Worm (Caenorhabditis elegans) whole organism, L3 larva: ENCODE results near the gene srg-57.

Source experiments
- R02D3.7 ChIP-seq: fragments of 150-350 bp; optimal IDR thresholded peaks from 2 replicates; lab custom pipeline; 2014; ENCODE audit warnings: missing biosample characterization, missing genetic modification characterization
- ZK546.5 ChIP-seq: sonication (generic microtip); optimal IDR thresholded peaks from 2 replicates; lab custom pipeline; 2017; ENCODE audit warnings: missing biosample characterization, missing genetic modification characterization
- ama-1 ChIP-seq: fragments of 150-350 bp; optimal IDR thresholded peaks from 2 replicates; lab custom pipeline; 2018
- ceh-16 ChIP-seq: sonication (generic microtip); optimal IDR thresholded peaks from 2 replicates; lab custom pipeline; 2017; ENCODE audit warnings: missing biosample characterization, missing genetic modification characterization
- ceh-28 ChIP-seq: fragments of 150-350 bp; optimal IDR thresholded peaks from 2 replicates; lab custom pipeline; 2014; ENCODE audit warnings: missing biosample characterization, missing genetic modification reagents, missing genetic modification characterization
- ceh-82 ChIP-seq: fragments of 150-350 bp; optimal IDR thresholded peaks from 2 replicates; lab custom pipeline; 2014; ENCODE audit warnings: missing biosample characterization, missing genetic modification characterization
- ceh-9 ChIP-seq: sonication (generic microtip); optimal IDR thresholded peaks from 2 replicates; lab custom pipeline; 2018; ENCODE audit warnings: missing biosample characterization, missing genetic modification characterization
- daf-12 ChIP-seq: fragments of 150-350 bp; optimal IDR thresholded peaks from 2 replicates; lab custom pipeline; 2014; ENCODE audit warnings: missing biosample characterization, missing genetic modification reagents, missing genetic modification characterization
- elt-1 ChIP-seq: fragments of 150-350 bp; optimal IDR thresholded peaks from 2 replicates; lab custom pipeline; 2014; ENCODE audit warnings: missing biosample characterization, missing genetic modification characterization
- elt-2 ChIP-seq: sonication (generic microtip); optimal IDR thresholded peaks from 2 replicates; lab custom pipeline; 2016; ENCODE audit warnings: missing genetic modification reagents, mild to moderate bottlenecking, missing genetic modification characterization, missing compliant biosample characterization
- elt-3 ChIP-seq, 3 experiments: fragments of 150-350 bp in 1 of 3; sonication (generic microtip) in 2 of 3; optimal IDR thresholded peaks; 2 replicates in 2 of 3; 4 replicates in 1 of 3; lab custom pipeline; 2014 to 2017; ENCODE audit warnings: missing biosample characterization in 3 of 3, missing genetic modification characterization in 3 of 3
- eor-1 ChIP-seq, 2 experiments: fragments of 150-350 bp; optimal IDR thresholded peaks; 2 replicates each; lab custom pipeline; 2014 to 2018; ENCODE audit warnings: missing biosample characterization in 2 of 2, missing genetic modification characterization in 2 of 2
- hmg-11 ChIP-seq: sonication (generic microtip); optimal IDR thresholded peaks from 2 replicates; lab custom pipeline; 2016; ENCODE audit warnings: missing genetic modification characterization, missing compliant biosample characterization
- lin-15B ChIP-seq: fragments of 150-350 bp; optimal IDR thresholded peaks from 2 replicates; lab custom pipeline; 2014; ENCODE audit warnings: missing biosample characterization, missing genetic modification characterization
- lin-39 ChIP-seq: fragments of 150-350 bp; optimal IDR thresholded peaks from 2 replicates; lab custom pipeline; 2018; ENCODE audit warnings: missing biosample characterization, missing genetic modification reagents, missing genetic modification characterization
- lsy-12 ChIP-seq: sonication (generic microtip); optimal IDR thresholded peaks from 2 replicates; lab custom pipeline; 2016; ENCODE audit warnings: mild to moderate bottlenecking, missing genetic modification characterization, missing compliant biosample characterization
- nfya-1 ChIP-seq: sonication (generic microtip); optimal IDR thresholded peaks from 2 replicates; lab custom pipeline; 2017; ENCODE audit warnings: missing genetic modification characterization, mild to moderate bottlenecking, missing compliant biosample characterization, antibody characterized with exemption, moderate library complexity; ENCODE audit not compliant: insufficient read depth
- nhr-11 ChIP-seq: fragments of 150-350 bp; optimal IDR thresholded peaks from 2 replicates; lab custom pipeline; 2014; ENCODE audit warnings: missing biosample characterization, missing genetic modification characterization
- nhr-12 ChIP-seq: fragments of 150-350 bp; optimal IDR thresholded peaks from 2 replicates; lab custom pipeline; 2014; ENCODE audit warnings: missing biosample characterization, missing genetic modification characterization
- nhr-25 ChIP-seq: sonication (generic microtip); optimal IDR thresholded peaks from 2 replicates; lab custom pipeline; 2017; ENCODE audit warnings: missing biosample characterization, missing genetic modification characterization
- nhr-28 ChIP-seq: fragments of 150-350 bp; optimal IDR thresholded peaks from 2 replicates; lab custom pipeline; 2014; ENCODE audit warnings: missing biosample characterization, missing genetic modification characterization
- nhr-43 ChIP-seq: sonication (generic microtip); optimal IDR thresholded peaks from 2 replicates; lab custom pipeline; 2016; ENCODE audit warnings: mild to moderate bottlenecking, missing genetic modification characterization, missing compliant biosample characterization; ENCODE audit not compliant: poor library complexity, severe bottlenecking
- nhr-67 ChIP-seq: fragments of 150-350 bp; optimal IDR thresholded peaks from 2 replicates; lab custom pipeline; 2014; ENCODE audit warnings: missing biosample characterization, missing genetic modification characterization
- nhr-76 ChIP-seq: fragments of 150-350 bp; sonication (generic microtip); optimal IDR thresholded peaks from 5 replicates; lab custom pipeline; 2014; ENCODE audit warnings: missing biosample characterization, missing genetic modification characterization
- nhr-77 ChIP-seq: fragments of 150-350 bp; optimal IDR thresholded peaks from 2 replicates; lab custom pipeline; 2014; ENCODE audit warnings: missing biosample characterization, missing genetic modification characterization
- pqm-1 ChIP-seq: fragments of 150-350 bp; optimal IDR thresholded peaks from 2 replicates; lab custom pipeline; 2017; ENCODE audit warnings: missing biosample characterization, missing genetic modification characterization, inconsistent platforms
- sea-2 ChIP-seq: fragments of 150-350 bp; sonication (generic microtip); optimal IDR thresholded peaks from 4 replicates; lab custom pipeline; 2014; ENCODE audit warnings: missing biosample characterization, missing genetic modification reagents, missing genetic modification characterization
- skn-1 ChIP-seq: fragments of 150-350 bp; optimal IDR thresholded peaks from 2 replicates; lab custom pipeline; 2014; ENCODE audit warnings: missing biosample characterization, missing genetic modification characterization
- snpc-4 ChIP-seq: fragments of 150-350 bp; optimal IDR thresholded peaks from 2 replicates; lab custom pipeline; 2014; ENCODE audit warnings: missing biosample characterization, missing genetic modification characterization
- tbx-2 ChIP-seq: sonication (generic microtip); optimal IDR thresholded peaks from 2 replicates; lab custom pipeline; 2016; ENCODE audit warnings: mild to moderate bottlenecking, missing genetic modification characterization, missing compliant biosample characterization
- unc-62 ChIP-seq: fragments of 150-350 bp; sonication (generic microtip); optimal IDR thresholded peaks from 4 replicates; lab custom pipeline; 2014; ENCODE audit warnings: missing biosample characterization, missing genetic modification reagents, missing genetic modification characterization
- zag-1 ChIP-seq: fragments of 150-350 bp; optimal IDR thresholded peaks from 2 replicates; lab custom pipeline; 2014; ENCODE audit warnings: missing biosample characterization, missing genetic modification characterization
- ztf-4 ChIP-seq: fragments of 150-350 bp; optimal IDR thresholded peaks from 2 replicates; lab custom pipeline; 2014; ENCODE audit warnings: missing biosample characterization, missing genetic modification characterization

srg-57 gene

DNA sequence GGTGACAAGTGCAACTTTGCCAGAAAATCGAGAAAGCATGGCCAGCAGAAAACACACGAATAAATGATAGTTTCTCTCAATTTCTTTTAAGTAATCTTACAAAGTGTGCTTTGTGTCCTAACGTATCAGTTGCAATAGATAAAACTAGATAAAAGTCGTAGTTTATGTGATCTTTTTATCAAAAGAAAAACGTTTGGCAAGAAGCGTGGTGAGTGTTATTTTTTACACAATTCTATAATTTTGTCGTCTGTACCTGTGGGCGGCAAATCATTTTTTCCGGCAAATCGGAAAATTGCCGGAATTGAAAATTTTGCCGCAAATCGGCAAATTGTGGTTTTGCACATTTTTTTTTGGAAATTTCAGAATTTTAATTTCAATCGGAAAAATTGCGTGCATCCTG is 33.2 kb upstream of the srg-57 start, which contains the start of gene R05D8.9:
TSS of gene R05D8.9 (minus strand) at position 101 of the 400 bp plus-strand sequence.
- TF ChIP-seq ZK546.5 (tag; lab: Kevin White, UChicago) (no peak), ceh-9 (tag; lab: Kevin White, UChicago) (no peak), skn-1 (tag; lab: Kevin White, UChicago) (no peak), elt-3 (tag; optimal IDR thresholded peaks at IDR 0.05; lab: Kevin White, UChicago) (no peak)

DNA sequence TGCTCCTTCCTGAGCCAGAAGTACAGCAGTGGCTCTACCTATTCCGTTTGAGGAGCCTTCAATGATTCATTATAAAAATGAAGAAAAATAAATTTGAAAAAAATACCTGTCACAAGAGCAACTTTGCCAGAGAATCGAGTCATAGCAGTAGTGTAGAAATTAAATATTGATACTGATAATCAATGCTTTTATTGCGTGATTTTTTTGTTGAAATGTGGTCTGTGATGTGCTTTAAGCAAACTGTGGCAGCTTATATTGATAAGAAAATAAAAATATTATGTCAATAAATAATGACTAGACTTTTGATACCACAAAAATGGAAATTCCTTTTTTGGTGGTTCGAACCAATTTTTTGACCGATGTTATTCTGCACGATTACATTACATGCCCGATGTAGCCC is 30.8 kb upstream of the srg-57 start, which contains the start of gene dhs-14:
TSS of gene dhs-14 (minus strand) at position 149 of the 400 bp plus-strand sequence.
- TF ChIP-seq pqm-1 (tag; lab: Kevin White, UChicago) (peak; percentile 82), elt-2 (tag; lab: Kevin White, UChicago) (peak; percentile 74), hmg-11 (tag; lab: Kevin White, UChicago) (no peak), nhr-67 (tag; lab: Kevin White, UChicago) (no peak), nhr-76 (no peak), eor-1 (tag; optimal IDR thresholded peaks at IDR 0.05; lab: Kevin White, UChicago) (no peak), ceh-16 (tag; lab: Kevin White, UChicago) (no peak), nhr-11 (tag; lab: Kevin White, UChicago) (no peak), nhr-43 (tag; lab: Kevin White, UChicago) (no peak), nhr-25 (tag; lab: Kevin White, UChicago) (no peak), lsy-12 (no peak), daf-12 (tag; lab: Kevin White, UChicago) (no peak), ama-1 (lab: Kevin White, UChicago) (no peak), nhr-28 (tag; lab: Kevin White, UChicago) (no peak)
- TF ChIP-seq, all 47 proteins: peak for 2

DNA sequence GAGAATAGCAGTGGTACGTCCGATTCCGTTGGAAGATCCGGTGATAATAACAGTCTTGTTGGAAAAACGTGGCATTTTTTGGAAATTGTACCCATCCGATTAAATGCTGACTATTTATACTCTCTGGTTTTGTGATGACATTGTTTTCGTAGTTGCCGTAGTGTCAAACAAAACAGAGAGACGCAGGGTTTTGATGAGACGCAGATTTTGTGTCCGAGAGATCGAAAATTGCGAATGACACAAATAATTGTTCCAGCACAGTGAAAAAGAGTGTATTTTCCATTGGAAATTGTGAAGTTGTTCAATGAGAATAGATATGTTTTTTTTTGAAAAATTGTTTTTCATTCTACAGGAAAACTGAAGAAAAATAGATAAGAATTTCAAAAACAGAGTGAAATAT is 28.8 kb upstream of the srg-57 start, which contains the start of gene R05D8.7:
TSS of gene R05D8.7 (minus strand) at position 104 of the 400 bp plus-strand sequence.
- TF ChIP-seq R02D3.7 (tag; lab: Kevin White, UChicago) (no peak), ceh-9 (tag; lab: Kevin White, UChicago) (no peak), nhr-12 (tag; lab: Kevin White, UChicago) (no peak), ceh-82 (tag; lab: Kevin White, UChicago) (no peak), ceh-28 (tag; lab: Kevin White, UChicago) (no peak), nfya-1 (tag; lab: Kevin White, UChicago) (no peak), elt-1 (tag; lab: Kevin White, UChicago) (no peak), elt-3 (tag; optimal IDR thresholded peaks at IDR 0.05; lab: Kevin White, UChicago) (no peak), sea-2 (GFP tag; lab: Kevin White, UChicago) (no peak), nhr-43 (tag; lab: Kevin White, UChicago) (no peak), zag-1 (tag; lab: Kevin White, UChicago) (no peak), elt-2 (tag; lab: Kevin White, UChicago) (no peak), nhr-67 (tag; lab: Kevin White, UChicago) (no peak), lin-39 (tag; lab: Kevin White, UChicago) (no peak), eor-1 (tag; optimal IDR thresholded peaks at IDR 0.05; lab: Kevin White, UChicago) (no peak), nhr-76 (no peak), ZK546.5 (tag; lab: Kevin White, UChicago) (no peak), tbx-2 (tag; lab: Kevin White, UChicago) (no peak), ztf-4 (tag; lab: Kevin White, UChicago) (no peak)
- TF ChIP-seq, all 47 proteins: peak for 0

DNA sequence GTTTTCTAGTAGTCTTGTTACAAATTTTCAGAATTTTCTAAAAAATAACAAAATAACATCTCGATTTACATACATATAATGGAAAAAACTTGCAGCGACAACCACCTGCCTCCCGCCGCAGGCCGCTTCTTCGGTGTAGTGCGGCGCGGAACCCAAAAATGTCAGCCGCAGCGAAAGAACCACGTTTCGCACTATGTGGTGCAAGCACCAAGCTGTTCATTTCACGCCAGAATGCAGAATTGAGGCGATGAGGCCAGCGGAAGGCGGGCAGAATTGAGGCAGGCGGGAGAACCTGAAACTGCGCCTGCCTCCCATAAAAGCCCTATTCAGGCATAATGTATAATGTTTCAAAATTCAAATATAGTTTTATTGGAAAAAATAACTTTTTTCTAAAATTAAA is 27.2 kb upstream of the srg-57 start:
- TF ChIP-seq elt-2 (tag; lab: Kevin White, UChicago) (no peak), ama-1 (lab: Kevin White, UChicago) (no peak), sea-2 (GFP tag; lab: Kevin White, UChicago) (no peak), unc-62 (GFP tag; lab: Kevin White, UChicago) (no peak), nhr-67 (tag; lab: Kevin White, UChicago) (no peak), nhr-12 (tag; lab: Kevin White, UChicago) (no peak), lin-15B (tag; lab: Kevin White, UChicago) (no peak), snpc-4 (tag; lab: Kevin White, UChicago) (no peak), nhr-77 (tag; lab: Kevin White, UChicago) (no peak), nhr-11 (tag; lab: Kevin White, UChicago) (no peak), pqm-1 (tag; lab: Kevin White, UChicago) (no peak), skn-1 (tag; lab: Kevin White, UChicago) (no peak)
